Worm (Caenorhabditis elegans): Measurements from ENCODE around the gene R09F10.1.

DNA sequence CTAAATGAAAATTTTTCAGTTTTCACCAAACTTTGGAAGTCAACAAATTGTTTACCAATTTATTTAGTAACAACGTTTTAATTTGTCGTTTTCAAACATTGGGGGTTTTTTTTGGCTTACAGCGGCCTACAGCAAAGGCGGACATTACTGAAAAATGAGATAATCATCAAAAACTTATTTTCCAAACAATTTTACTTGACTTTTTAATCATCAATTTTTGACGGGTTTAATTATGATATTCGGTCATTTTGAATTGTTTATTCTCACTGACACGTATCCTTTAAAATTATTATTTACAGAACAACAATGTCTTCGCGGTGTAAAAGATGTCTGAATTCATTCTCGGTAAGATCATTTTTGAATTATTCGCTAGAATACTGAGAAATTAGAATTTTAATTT, 44.2 kb downstream of the R09F10.1 start, which contains the start of gene F40B5.2:
- TF ChIP-seq him-1 (tag; optimal IDR thresholded peaks at IDR 0.05) (no peak), W03F9.2 (tag; optimal IDR thresholded peaks at IDR 0.05) (no peak), dao-5 (tag; optimal IDR thresholded peaks at IDR 0.05) (no peak)

All from whole organism, L4/young adult.